Worm (Caenorhabditis elegans): ENCODE data around the gene F53H4.3.

The F53H4.3 gene

ce11 chrX:15842492-15842891 lies 44.9 kb downstream of the F53H4.3 start (continued):
- TF ChIP-seq snpc-1.2 (GFP tag; IDR thresholded peaks at IDR 0.05): no peak
- TF ChIP-seq madf-9 (GFP tag; conservative IDR thresholded peaks at IDR 0.05): no peak
- TF ChIP-seq daf-19 (GFP tag; conservative IDR thresholded peaks at IDR 0.05): no peak
- TF ChIP-seq daf-16 (GFP tag; optimal IDR thresholded peaks at IDR 0.05): peak in 1 of 2 experiments; percentile 70
- TF ChIP-seq daf-16 (tag; optimal IDR thresholded peaks at IDR 0.05): peak; percentile 52
- no peak for TF ChIP-seq ztf-11 (tag; optimal IDR thresholded peaks at IDR 0.05)
- TF ChIP-seq fos-1 (tag; optimal IDR thresholded peaks at IDR 0.05): no peak
- TF ChIP-seq unc-130 (GFP tag; optimal IDR thresholded peaks at IDR 0.05): no peak
- peak; percentile 99 for TF ChIP-seq dmd-6 (GFP tag; IDR thresholded peaks at IDR 0.05)
- TF ChIP-seq sdz-12 (GFP tag; optimal IDR thresholded peaks at IDR 0.05): no peak
- TF ChIP-seq Y5F2A.4 (GFP tag; optimal IDR thresholded peaks at IDR 0.05): no peak
- TF ChIP-seq nhr-111 (GFP tag; optimal IDR thresholded peaks at IDR 0.05): no peak
- TF ChIP-seq spr-3 (GFP tag; optimal IDR thresholded peaks at IDR 0.05): no peak
- peak; percentile 37; the same call in 1 of the 2 replicates for TF ChIP-seq lin-1 (GFP tag; IDR thresholded peaks at IDR 0.05)
- TF ChIP-seq jun-1 (tag; optimal IDR thresholded peaks at IDR 0.05): no peak
- no peak for TF ChIP-seq lin-39 (tag; optimal IDR thresholded peaks at IDR 0.05)
- TF ChIP-seq ceh-32 (tag; optimal IDR thresholded peaks at IDR 0.05; ENCODE audit: poor library complexity): no peak
- TF ChIP-seq lsy-2 (tag; optimal IDR thresholded peaks at IDR 0.05): peak in 1 of 2 experiments; percentile 63
- TF ChIP-seq dpl-1 (GFP tag; optimal IDR thresholded peaks at IDR 0.05): peak; percentile 24
- TF ChIP-seq ZK337.2 (GFP tag; IDR thresholded peaks at IDR 0.05): no peak
- no peak for TF ChIP-seq saeg-2 (GFP tag; IDR thresholded peaks at IDR 0.05)
- TF ChIP-seq F10B5.3 (tag; optimal IDR thresholded peaks at IDR 0.05): no peak
- no peak for TF ChIP-seq ceh-62 (tag; optimal IDR thresholded peaks at IDR 0.05)
- TF ChIP-seq aha-1 (tag): no peak
- no peak for TF ChIP-seq rbr-2 (tag; optimal IDR thresholded peaks at IDR 0.05)
- TF ChIP-seq zip-11 (GFP tag; IDR thresholded peaks at IDR 0.05): no peak
- no peak for TF ChIP-seq ceh-28 (tag; optimal IDR thresholded peaks at IDR 0.05)
- TF ChIP-seq skn-1 (tag; optimal IDR thresholded peaks at IDR 0.05): no peak
- no peak for TF ChIP-seq tag-97 (GFP tag; IDR thresholded peaks at IDR 0.05)
- no peak for TF ChIP-seq snpc-4 (tag; optimal IDR thresholded peaks at IDR 0.05)
- TF ChIP-seq unc-39 (tag; optimal IDR thresholded peaks at IDR 0.05): no peak
- TF ChIP-seq lin-38 (GFP tag; IDR thresholded peaks at IDR 0.05): no peak
- TF ChIP-seq dmd-9 (GFP tag; IDR thresholded peaks at IDR 0.05): no peak
- TF ChIP-seq mxl-3 (GFP tag; optimal IDR thresholded peaks at IDR 0.05): peak; percentile 66
- peak; percentile 34 for TF ChIP-seq mes-2 (tag; optimal IDR thresholded peaks at IDR 0.05; ENCODE audit: poor library complexity, severe bottlenecking)
- TF ChIP-seq ctbp-1 (GFP tag; IDR thresholded peaks at IDR 0.05): no peak

ce11 chrX:15841086-15841622 lies 46.2 kb downstream of the F53H4.3 start, which contains the start of gene serp-1.1:
serp-1.1 (plus strand) TSS chrX:15841572.
- TF ChIP-seq daf-12 (tag; optimal IDR thresholded peaks at IDR 0.05): no peak
- peak; percentile 20 for TF ChIP-seq sdz-12 (GFP tag; optimal IDR thresholded peaks at IDR 0.05)
- peak; percentile 42 for TF ChIP-seq unc-39 (tag; optimal IDR thresholded peaks at IDR 0.05)
- TF ChIP-seq ZK546.5 (tag; optimal IDR thresholded peaks at IDR 0.05): peak in 1 of 2 experiments; percentile 73
- no peak for TF ChIP-seq F49E8.2 (tag; optimal IDR thresholded peaks at IDR 0.05; ENCODE audit: borderline replicate concordance)
- TF ChIP-seq tag-97 (GFP tag; IDR thresholded peaks at IDR 0.05): no peak
- peak; percentile 93 for TF ChIP-seq gei-8 (GFP tag; optimal IDR thresholded peaks at IDR 0.05)
- TF ChIP-seq attf-4 (tag; optimal IDR thresholded peaks at IDR 0.05): peak; percentile 56
- TF ChIP-seq hlh-30 (tag; optimal IDR thresholded peaks at IDR 0.05; ENCODE audit: insufficient read depth): peak; percentile 96
- TF ChIP-seq lir-3 (tag; optimal IDR thresholded peaks at IDR 0.05): peak; percentile 86
- peak; percentile 99 for TF ChIP-seq pha-4 (GFP tag; IDR thresholded peaks at IDR 0.05)
- peak; percentile 51 for TF ChIP-seq pha-4 (tag; optimal IDR thresholded peaks at IDR 0.05)
- peak; percentile 90 for TF ChIP-seq fos-1 (tag; optimal IDR thresholded peaks at IDR 0.05)
- peak; percentile 98 for TF ChIP-seq nhr-42 (GFP tag; IDR thresholded peaks at IDR 0.05)
- 0 out of 2 replicates have a peak, but pooled peaks have one; percentile 55 for TF ChIP-seq Y105C5A.15 (GFP tag; IDR thresholded peaks at IDR 0.05)
- peak; percentile 25; the same call in 1 of the 2 replicates for TF ChIP-seq ceh-44 (GFP tag; IDR thresholded peaks at IDR 0.05)
- peak; percentile 62 for TF ChIP-seq zag-1 (tag; optimal IDR thresholded peaks at IDR 0.05)
- peak; percentile 98 for TF ChIP-seq nhr-25 (tag; optimal IDR thresholded peaks at IDR 0.05; ENCODE audit: borderline replicate concordance, insufficient read depth)
- 0 out of 2 replicates have a peak, but pooled peaks have one; percentile 11 for TF ChIP-seq F44E2.7 (GFP tag; IDR thresholded peaks at IDR 0.05)
- TF ChIP-seq tra-1 (GFP tag; IDR thresholded peaks at IDR 0.05): peak; percentile 99
- peak; percentile 92 for TF ChIP-seq F10B5.3 (tag; optimal IDR thresholded peaks at IDR 0.05)

All from whole organism, L4 larva.